Worm (Caenorhabditis elegans) whole organism, L3 larva: ENCODE results near the gene srh-243.
A peak's percentile ranks its signal among the peaks of the same experiment; 100 is the strongest.

Experiments used
- R02D3.7 ChIP-seq: fragments of 150-350 bp; optimal IDR thresholded peaks from 2 replicates; lab custom pipeline; 2014; ENCODE audit warnings: missing biosample characterization, missing genetic modification characterization
- ZK546.5 ChIP-seq: sonication (generic microtip); optimal IDR thresholded peaks from 2 replicates; lab custom pipeline; 2017; ENCODE audit warnings: missing biosample characterization, missing genetic modification characterization
- aly-2 ChIP-seq: fragments of 150-350 bp; optimal IDR thresholded peaks from 2 replicates; lab custom pipeline; 2014; ENCODE audit warnings: missing biosample characterization, missing genetic modification characterization
- ama-1 ChIP-seq: fragments of 150-350 bp; optimal IDR thresholded peaks from 2 replicates; lab custom pipeline; 2018
- ceh-28 ChIP-seq: fragments of 150-350 bp; optimal IDR thresholded peaks from 2 replicates; lab custom pipeline; 2014; ENCODE audit warnings: missing biosample characterization, missing genetic modification reagents, missing genetic modification characterization
- ceh-82 ChIP-seq: fragments of 150-350 bp; optimal IDR thresholded peaks from 2 replicates; lab custom pipeline; 2014; ENCODE audit warnings: missing biosample characterization, missing genetic modification characterization
- ceh-9 ChIP-seq: sonication (generic microtip); optimal IDR thresholded peaks from 2 replicates; lab custom pipeline; 2018; ENCODE audit warnings: missing biosample characterization, missing genetic modification characterization
- daf-12 ChIP-seq: fragments of 150-350 bp; optimal IDR thresholded peaks from 2 replicates; lab custom pipeline; 2014; ENCODE audit warnings: missing biosample characterization, missing genetic modification reagents, missing genetic modification characterization
- egl-27 ChIP-seq: sonication (generic microtip); optimal IDR thresholded peaks from 4 replicates; lab custom pipeline; 2017; ENCODE audit warnings: missing biosample characterization, missing genetic modification reagents, missing genetic modification characterization
- elt-2 ChIP-seq: sonication (generic microtip); optimal IDR thresholded peaks from 2 replicates; lab custom pipeline; 2016; ENCODE audit warnings: missing genetic modification reagents, mild to moderate bottlenecking, missing genetic modification characterization, missing compliant biosample characterization
- elt-3 ChIP-seq, 3 experiments: fragments of 150-350 bp in 1 of 3; sonication (generic microtip) in 2 of 3; optimal IDR thresholded peaks; 2 replicates in 2 of 3; 4 replicates in 1 of 3; lab custom pipeline; 2014 to 2017; ENCODE audit warnings: missing biosample characterization in 3 of 3, missing genetic modification characterization in 3 of 3
- fos-1 ChIP-seq: fragments of 150-350 bp; optimal IDR thresholded peaks from 2 replicates; lab custom pipeline; 2014; ENCODE audit warnings: missing biosample characterization, missing genetic modification characterization
- jun-1 ChIP-seq: fragments of 150-350 bp; optimal IDR thresholded peaks from 2 replicates; lab custom pipeline; 2014; ENCODE audit warnings: missing biosample characterization, missing genetic modification reagents, missing genetic modification characterization
- lin-15B ChIP-seq: fragments of 150-350 bp; optimal IDR thresholded peaks from 2 replicates; lab custom pipeline; 2014; ENCODE audit warnings: missing biosample characterization, missing genetic modification characterization
- lin-39 ChIP-seq: fragments of 150-350 bp; optimal IDR thresholded peaks from 2 replicates; lab custom pipeline; 2018; ENCODE audit warnings: missing biosample characterization, missing genetic modification reagents, missing genetic modification characterization
- lsy-12 ChIP-seq: sonication (generic microtip); optimal IDR thresholded peaks from 2 replicates; lab custom pipeline; 2016; ENCODE audit warnings: mild to moderate bottlenecking, missing genetic modification characterization, missing compliant biosample characterization
- mdl-1 ChIP-seq: fragments of 150-350 bp; optimal IDR thresholded peaks from 2 replicates; lab custom pipeline; 2014; ENCODE audit warnings: missing biosample characterization, missing genetic modification characterization
- mml-1 ChIP-seq: fragments of 150-350 bp; sonication (generic microtip); optimal IDR thresholded peaks from 3 replicates; lab custom pipeline; 2014; ENCODE audit warnings: missing biosample characterization, missing genetic modification characterization
- nfya-1 ChIP-seq: sonication (generic microtip); optimal IDR thresholded peaks from 2 replicates; lab custom pipeline; 2017; ENCODE audit warnings: missing genetic modification characterization, mild to moderate bottlenecking, missing compliant biosample characterization, antibody characterized with exemption, moderate library complexity; ENCODE audit not compliant: insufficient read depth
- nhr-11 ChIP-seq: fragments of 150-350 bp; optimal IDR thresholded peaks from 2 replicates; lab custom pipeline; 2014; ENCODE audit warnings: missing biosample characterization, missing genetic modification characterization
- nhr-12 ChIP-seq: fragments of 150-350 bp; optimal IDR thresholded peaks from 2 replicates; lab custom pipeline; 2014; ENCODE audit warnings: missing biosample characterization, missing genetic modification characterization
- nhr-23 ChIP-seq: fragments of 150-350 bp; optimal IDR thresholded peaks from 2 replicates; lab custom pipeline; 2014; ENCODE audit warnings: missing biosample characterization, missing genetic modification reagents, missing genetic modification characterization
- nhr-237 ChIP-seq: fragments of 150-350 bp; optimal IDR thresholded peaks from 2 replicates; lab custom pipeline; 2014; ENCODE audit warnings: missing biosample characterization, missing genetic modification characterization
- nhr-43 ChIP-seq: sonication (generic microtip); optimal IDR thresholded peaks from 2 replicates; lab custom pipeline; 2016; ENCODE audit warnings: mild to moderate bottlenecking, missing genetic modification characterization, missing compliant biosample characterization; ENCODE audit not compliant: poor library complexity, severe bottlenecking
- nhr-67 ChIP-seq: fragments of 150-350 bp; optimal IDR thresholded peaks from 2 replicates; lab custom pipeline; 2014; ENCODE audit warnings: missing biosample characterization, missing genetic modification characterization
- nhr-76 ChIP-seq: fragments of 150-350 bp; sonication (generic microtip); optimal IDR thresholded peaks from 5 replicates; lab custom pipeline; 2014; ENCODE audit warnings: missing biosample characterization, missing genetic modification characterization
- pqm-1 ChIP-seq: fragments of 150-350 bp; optimal IDR thresholded peaks from 2 replicates; lab custom pipeline; 2017; ENCODE audit warnings: missing biosample characterization, missing genetic modification characterization, inconsistent platforms
- skn-1 ChIP-seq: fragments of 150-350 bp; optimal IDR thresholded peaks from 2 replicates; lab custom pipeline; 2014; ENCODE audit warnings: missing biosample characterization, missing genetic modification characterization
- tbx-2 ChIP-seq: sonication (generic microtip); optimal IDR thresholded peaks from 2 replicates; lab custom pipeline; 2016; ENCODE audit warnings: mild to moderate bottlenecking, missing genetic modification characterization, missing compliant biosample characterization
- unc-39 ChIP-seq: sonication (generic microtip); optimal IDR thresholded peaks from 4 replicates; lab custom pipeline; 2017; ENCODE audit warnings: missing biosample characterization, missing genetic modification characterization
- unc-62 ChIP-seq: fragments of 150-350 bp; sonication (generic microtip); optimal IDR thresholded peaks from 4 replicates; lab custom pipeline; 2014; ENCODE audit warnings: missing biosample characterization, missing genetic modification reagents, missing genetic modification characterization
- zag-1 ChIP-seq: fragments of 150-350 bp; optimal IDR thresholded peaks from 2 replicates; lab custom pipeline; 2014; ENCODE audit warnings: missing biosample characterization, missing genetic modification characterization
- ztf-11 ChIP-seq: fragments of 150-350 bp; optimal IDR thresholded peaks from 2 replicates; lab custom pipeline; 2014; ENCODE audit warnings: missing biosample characterization, missing genetic modification characterization
- ztf-4 ChIP-seq: fragments of 150-350 bp; optimal IDR thresholded peaks from 2 replicates; lab custom pipeline; 2014; ENCODE audit warnings: missing biosample characterization, missing genetic modification characterization

The srh-243 gene

ce11 chrV:2888681-2889080 is 18.5 kb downstream of the srh-243 start, which contains the start of gene srw-4:
TSS of gene srw-4 (minus strand) at chrV:2888781.
- TF ChIP-seq daf-12 (tag; lab: Kevin White, UChicago) = no peak
- no peak for TF ChIP-seq nhr-43 (tag; lab: Kevin White, UChicago)
- no peak for TF ChIP-seq nhr-67 (tag; lab: Kevin White, UChicago)
- TF ChIP-seq tbx-2 (tag; lab: Kevin White, UChicago) = no peak
- TF ChIP-seq ceh-28 = no peak
- TF ChIP-seq fos-1 (tag; lab: Kevin White, UChicago) = no peak
- no peak for TF ChIP-seq mdl-1 (tag; lab: Kevin White, UChicago)
- no peak for TF ChIP-seq elt-2 (tag; lab: Kevin White, UChicago)
- TF ChIP-seq nhr-23 = no peak
- TF ChIP-seq nhr-12 (tag; lab: Kevin White, UChicago) = no peak
- TF ChIP-seq unc-39 (tag; lab: Kevin White, UChicago) = no peak
- TF ChIP-seq lin-39 (tag; lab: Kevin White, UChicago) = no peak
- TF ChIP-seq aly-2 = no peak
- no peak for TF ChIP-seq ama-1 (lab: Kevin White, UChicago)
- TF ChIP-seq skn-1 (tag; lab: Kevin White, UChicago) = no peak
- TF ChIP-seq R02D3.7 (tag; lab: Kevin White, UChicago) = no peak
- TF ChIP-seq jun-1 = no peak
- no peak for TF ChIP-seq unc-62 (GFP tag; lab: Kevin White, UChicago)

- TF ChIP-seq skn-1 (tag; lab: Kevin White, UChicago) (no peak), elt-3 (tag; optimal IDR thresholded peaks at IDR 0.05; lab: Kevin White, UChicago) (no peak), ZK546.5 (tag; lab: Kevin White, UChicago) (no peak), tbx-2 (tag; lab: Kevin White, UChicago) (no peak), nhr-76 (tag; lab: Kevin White, UChicago) (no peak), fos-1 (tag; lab: Kevin White, UChicago) (no peak)
Observed at ce11 chrV:2891927-2892326, 21.7 kb downstream of the srh-243 start, which contains the start of gene F37B4.15. TSS of gene F37B4.15 (plus strand) at chrV:2892227.

- TF ChIP-seq ama-1 (lab: Kevin White, UChicago) (no peak), ztf-4 (no peak), egl-27 (no peak), elt-2 (tag; lab: Kevin White, UChicago) (no peak), ceh-28 (no peak), nhr-76 (tag; lab: Kevin White, UChicago) (no peak), mml-1 (tag; lab: Kevin White, UChicago) (no peak), tbx-2 (tag; lab: Kevin White, UChicago) (no peak), nhr-11 (tag; lab: Kevin White, UChicago) (no peak), nfya-1 (tag; lab: Kevin White, UChicago) (no peak), lin-15B (tag; lab: Kevin White, UChicago) (no peak), nhr-237 (tag; lab: Kevin White, UChicago) (no peak), zag-1 (tag; lab: Kevin White, UChicago) (no peak), nhr-43 (tag; lab: Kevin White, UChicago) (no peak), ztf-11 (tag; lab: Kevin White, UChicago) (no peak), unc-62 (GFP tag; lab: Kevin White, UChicago) (no peak), ZK546.5 (tag; lab: Kevin White, UChicago) (no peak), lsy-12 (no peak), fos-1 (tag; lab: Kevin White, UChicago) (no peak)
- TF ChIP-seq, all 47 proteins: peak for 0
Observed at ce11 chrV:2892976-2893375, 22.7 kb downstream of the srh-243 start, which contains the start of gene srh-127. TSS of gene srh-127 (plus strand) at chrV:2893276.

- no peak for TF ChIP-seq R02D3.7 (tag; lab: Kevin White, UChicago)
- peak; percentile 51 for TF ChIP-seq elt-2 (tag; lab: Kevin White, UChicago)
- TF ChIP-seq mml-1 (tag; lab: Kevin White, UChicago) = no peak
Observed at ce11 chrV:2896198-2896660, 26.0 kb downstream of the srh-243 start, which contains the start of gene pals-32. TSS of gene pals-32 (plus strand) at chrV:2896610.

- TF ChIP-seq ceh-82 (tag; lab: Kevin White, UChicago) (no peak), ceh-9 (tag; lab: Kevin White, UChicago) (no peak), aly-2 (no peak), mml-1 (tag; lab: Kevin White, UChicago) (no peak), lsy-12 (no peak), pqm-1 (tag; lab: Kevin White, UChicago) (no peak)
Observed at ce11 chrV:2899867-2900266, 29.6 kb downstream of the srh-243 start, which contains the start of gene str-46. TSS of gene str-46 (minus strand) at chrV:2899967.
